Worm (Caenorhabditis elegans) whole organism, mixed stage, embryonic: ENCODE measurements around the gene F57B9.8.

ENCODE experiments used
- elt-1 ChIP-seq: sonication (generic microtip); optimal IDR thresholded peaks from 2 replicates; lab custom pipeline; 2017; ENCODE audit warnings: missing genetic modification characterization, mild to moderate bottlenecking, missing compliant biosample characterization, antibody characterized with exemption, moderate library complexity, borderline replicate concordance; ENCODE audit not compliant: insufficient read depth
- nhr-28 ChIP-seq: fragments of 150-350 bp; optimal IDR thresholded peaks from 2 replicates; lab custom pipeline; 2014; ENCODE audit warnings: missing biosample characterization, missing genetic modification characterization
- pha-4 ChIP-seq: fragments of 150-350 bp; optimal IDR thresholded peaks from 2 replicates; lab custom pipeline; 2018; ENCODE audit warnings: missing biosample characterization, missing genetic modification reagents, missing genetic modification characterization
- unc-39 ChIP-seq: fragments of 150-350 bp; optimal IDR thresholded peaks from 2 replicates; lab custom pipeline; 2014; ENCODE audit warnings: missing biosample characterization, missing genetic modification characterization

DNA sequence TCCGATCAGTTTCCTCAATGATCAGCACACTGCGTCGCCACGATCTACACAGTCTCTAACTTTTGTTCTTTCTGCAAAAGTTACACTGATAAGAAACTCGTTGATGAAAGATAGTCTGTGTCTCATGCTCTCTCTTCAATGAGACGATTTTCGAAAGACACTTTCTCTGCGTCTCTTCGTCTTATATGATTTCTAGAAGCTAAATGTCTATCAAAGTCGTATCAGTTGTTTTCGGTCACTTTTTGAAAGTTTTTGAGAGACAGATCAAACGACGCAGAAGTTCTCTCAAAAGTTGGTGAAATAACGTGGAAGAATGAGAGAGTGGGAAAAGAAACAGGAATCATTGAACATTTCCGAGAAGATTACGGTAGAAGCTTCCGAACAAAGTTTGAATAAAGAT is 40.0 kb downstream of the F57B9.8 start:
- TF ChIP-seq nhr-28 (tag; lab: Kevin White, UChicago) = no peak
- no peak for TF ChIP-seq unc-39 (tag; lab: Kevin White, UChicago)
- TF ChIP-seq pha-4 = no peak
- TF ChIP-seq elt-1 = no peak
